Worm (Caenorhabditis elegans) whole organism, L2 larva: ENCODE measurements around the gene srw-23.

Source experiments
- ZK546.5 ChIP-seq: sonication (generic microtip); optimal IDR thresholded peaks from 2 replicates; lab custom pipeline; 2017; ENCODE audit warnings: missing biosample characterization, missing genetic modification characterization
- alr-1 ChIP-seq: fragments of 150-350 bp; optimal IDR thresholded peaks from 2 replicates; lab custom pipeline; 2014; ENCODE audit warnings: missing biosample characterization, missing genetic modification characterization
- ceh-82 ChIP-seq: fragments of 150-350 bp; optimal IDR thresholded peaks from 2 replicates; lab custom pipeline; 2014; ENCODE audit warnings: missing biosample characterization, missing genetic modification characterization
- elt-3 ChIP-seq: sonication (generic microtip); optimal IDR thresholded peaks from 2 replicates; lab custom pipeline; 2017; ENCODE audit warnings: missing biosample characterization, missing genetic modification characterization
- lin-39 ChIP-seq: fragments of 150-350 bp; optimal IDR thresholded peaks from 2 replicates; lab custom pipeline; 2014; ENCODE audit warnings: missing biosample characterization, missing genetic modification reagents, missing genetic modification characterization
- lsy-2 ChIP-seq, 2 experiments: fragments of 150-350 bp in 1 of 2; sonication (generic microtip) in 1 of 2; optimal IDR thresholded peaks; 2 replicates each; lab custom pipeline; 2014 to 2017; ENCODE audit warnings: missing biosample characterization in 2 of 2, missing genetic modification characterization in 2 of 2
- nhr-11 ChIP-seq: fragments of 150-350 bp; optimal IDR thresholded peaks from 2 replicates; lab custom pipeline; 2014; ENCODE audit warnings: missing biosample characterization, missing genetic modification characterization
- nhr-12 ChIP-seq: fragments of 150-350 bp; optimal IDR thresholded peaks from 2 replicates; lab custom pipeline; 2014; ENCODE audit warnings: missing biosample characterization, missing genetic modification characterization
- nhr-23 ChIP-seq: fragments of 150-350 bp; optimal IDR thresholded peaks from 2 replicates; lab custom pipeline; 2014; ENCODE audit warnings: missing biosample characterization, missing genetic modification reagents, missing genetic modification characterization
- nhr-237 ChIP-seq: fragments of 150-350 bp; optimal IDR thresholded peaks from 2 replicates; lab custom pipeline; 2014; ENCODE audit warnings: missing biosample characterization, missing genetic modification characterization
- sem-4 ChIP-seq: fragments of 150-350 bp; optimal IDR thresholded peaks from 2 replicates; lab custom pipeline; 2014; ENCODE audit warnings: missing biosample characterization, missing genetic modification reagents, missing genetic modification characterization
- snpc-4 ChIP-seq: fragments of 150-350 bp; optimal IDR thresholded peaks from 2 replicates; lab custom pipeline; 2014; ENCODE audit warnings: missing biosample characterization, missing genetic modification characterization
- zag-1 ChIP-seq: fragments of 150-350 bp; optimal IDR thresholded peaks from 2 replicates; lab custom pipeline; 2014; ENCODE audit warnings: missing biosample characterization, missing genetic modification characterization
- ztf-1 ChIP-seq: fragments of 200-800 bp; sonication (Bioruptor generic); conservative IDR thresholded peaks from 2 replicates; pipeline ENCODE4 v1.3.6; 2022; ENCODE audit warnings: missing genetic modification characterization, missing compliant biosample characterization

ce11 chrV:16919675-16920074, 45.9 kb downstream of the srw-23 start:
- TF ChIP-seq nhr-11 (tag; lab: Kevin White, UChicago) (no peak), ceh-82 (tag; lab: Kevin White, UChicago) (no peak), zag-1 (tag; lab: Kevin White, UChicago) (no peak), ztf-1 (GFP tag; lab: Robert Waterston, UW) (no peak), nhr-237 (tag; lab: Kevin White, UChicago) (no peak), elt-3 (tag; lab: Kevin White, UChicago) (no peak), nhr-12 (no peak), lsy-2 (tag; optimal IDR thresholded peaks at IDR 0.05; lab: Kevin White, UChicago) (no peak), lin-39 (tag; lab: Kevin White, UChicago) (no peak), alr-1 (tag; lab: Kevin White, UChicago) (no peak), ZK546.5 (tag; lab: Kevin White, UChicago) (no peak), nhr-23 (tag; lab: Kevin White, UChicago) (no peak), sem-4 (tag; lab: Kevin White, UChicago) (no peak), snpc-4 (tag; lab: Kevin White, UChicago) (no peak)
